Fruit fly (Drosophila melanogaster): ENCODE measurements around the gene Swt1.

Swt1 gene

DNA sequence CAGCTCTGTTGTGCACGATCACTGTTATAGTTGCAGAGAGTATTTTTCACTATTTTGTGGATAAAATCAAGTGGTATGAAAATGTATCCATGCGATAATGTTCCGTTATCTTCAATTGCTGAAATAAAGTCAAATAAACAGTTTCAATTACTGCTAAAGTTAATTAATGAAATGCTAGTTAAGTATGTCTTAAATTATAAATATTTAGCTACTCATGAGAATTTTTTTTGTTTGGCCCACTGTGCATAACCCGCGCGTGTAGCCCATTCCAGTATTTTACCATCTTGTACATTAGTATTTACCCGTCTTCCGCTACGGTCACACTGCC lies 4.9 kb downstream of the Swt1 start, which contains the start of gene Ada3 (continued):
- TF ChIP-seq CG8924 (tag; optimal IDR thresholded peaks at IDR 0.05) (peak; percentile 75), Sox102F (GFP tag; optimal IDR thresholded peaks at IDR 0.05) (peak; percentile 70), Ada2b (GFP tag; IDR thresholded peaks at IDR 0.05) (peak; percentile 41; the same call in 1 of the 2 replicates), HmgZ (tag; optimal IDR thresholded peaks at IDR 0.05) (peak; percentile 76), gfzf (GFP tag; optimal IDR thresholded peaks at IDR 0.05) (peak; percentile 78), sens-2 (GFP tag; IDR thresholded peaks at IDR 0.05) (no peak), mam (GFP tag; optimal IDR thresholded peaks at IDR 0.05) (peak; percentile 83), CoRest (tag; optimal IDR thresholded peaks at IDR 0.05) (peak; percentile 79), gro (GFP tag; optimal IDR thresholded peaks at IDR 0.05) (peak; percentile 48), CG6854 (GFP tag; optimal IDR thresholded peaks at IDR 0.05) (no peak), wdn (GFP tag; IDR thresholded peaks at IDR 0.05) (0 out of 2 replicates have a peak, but pooled peaks have one; percentile 23), zfh2 (GFP tag; optimal IDR thresholded peaks at IDR 0.05) (peak; percentile 75), CG9609 (GFP tag; optimal IDR thresholded peaks at IDR 0.05) (peak; percentile 74), nmo (GFP tag; optimal IDR thresholded peaks at IDR 0.05) (peak; percentile 84), CG12104 (GFP tag; optimal IDR thresholded peaks at IDR 0.05) (peak; percentile 60), Camta (GFP tag; optimal IDR thresholded peaks at IDR 0.05) (peak; percentile 64), CG7357 (GFP tag; IDR thresholded peaks at IDR 0.05) (peak; percentile 60; the same call in 2 of the 3 replicates), CG12659 (GFP tag; optimal IDR thresholded peaks at IDR 0.05) (peak; percentile 88), Dref (GFP tag; IDR thresholded peaks at IDR 0.05) (no peak), Oli (tag; optimal IDR thresholded peaks at IDR 0.05) (peak; percentile 54), CG1529 (GFP tag; optimal IDR thresholded peaks at IDR 0.05) (peak; percentile 65), CG34422 (GFP tag; IDR thresholded peaks at IDR 0.05) (peak; percentile 32; the same call in 2 of the 3 replicates), psq (GFP tag; optimal IDR thresholded peaks at IDR 0.05) (peak; percentile 24), Blimp-1 (GFP tag; optimal IDR thresholded peaks at IDR 0.05) (peak; percentile 55), CG7745 (tag; optimal IDR thresholded peaks at IDR 0.05) (no peak), Sry-β (GFP tag; optimal IDR thresholded peaks at IDR 0.05) (no peak), fd102C (GFP tag; optimal IDR thresholded peaks at IDR 0.05) (no peak), Mes4 (GFP tag; optimal IDR thresholded peaks at IDR 0.05) (peak; percentile 28), Fer3 (tag; optimal IDR thresholded peaks at IDR 0.05) (peak; percentile 61), CG4820 (GFP tag; optimal IDR thresholded peaks at IDR 0.05) (peak; percentile 68), BtbVII (GFP tag; optimal IDR thresholded peaks at IDR 0.05) (peak; percentile 65), peb (GFP tag; IDR thresholded peaks at IDR 0.05) (peak; percentile 48; the same call in 1 of the 2 replicates), CG17829 (tag; optimal IDR thresholded peaks at IDR 0.05) (peak; percentile 65), Usf (GFP tag; optimal IDR thresholded peaks at IDR 0.05) (peak; percentile 36), Fer2 (tag; optimal IDR thresholded peaks at IDR 0.05) (peak; percentile 73), CG11695 (GFP tag; IDR thresholded peaks at IDR 0.05) (peak; percentile 54; the same call in 1 of the 3 replicates), CHES-1-like (GFP tag; optimal IDR thresholded peaks at IDR 0.05) (peak; percentile 75), CG16779 (GFP tag; IDR thresholded peaks at IDR 0.05) (peak; percentile 23; the same call in 1 of the 2 replicates), CG15011 (GFP tag; optimal IDR thresholded peaks at IDR 0.05) (peak; percentile 42), CG13624 (GFP tag; optimal IDR thresholded peaks at IDR 0.05) (peak; percentile 89), pan (optimal IDR thresholded peaks at IDR 0.05) (no peak), pan (GFP tag; optimal IDR thresholded peaks at IDR 0.05 in 1 of 2, IDR thresholded peaks at IDR 0.05 in 1 of 2) (peak in 1 of 2 experiments; percentile 82), lab (GFP tag; optimal IDR thresholded peaks at IDR 0.05) (peak; percentile 82), Dbx (GFP tag; IDR thresholded peaks at IDR 0.05) (peak; percentile 74; the same call in 2 of the 3 replicates), Six4 (GFP tag; optimal IDR thresholded peaks at IDR 0.05) (peak; percentile 57), Dll (GFP tag; IDR thresholded peaks at IDR 0.05; ENCODE audit: partially characterized antibody) (0 out of 4 replicates have a peak, but pooled peaks have one; percentile 11), cg (GFP tag; optimal IDR thresholded peaks at IDR 0.05) (no peak), wor (GFP tag; IDR thresholded peaks at IDR 0.05) (no peak), Mrtf (GFP tag; IDR thresholded peaks at IDR 0.05) (0 out of 3 replicates have a peak, but pooled peaks have one; percentile 61), jumu (GFP tag; optimal IDR thresholded peaks at IDR 0.05) (peak; percentile 79)

All from whole organism, embryonic.